Worm (Caenorhabditis elegans): ENCODE results near the gene sor-3.

Gene sor-3

DNA sequence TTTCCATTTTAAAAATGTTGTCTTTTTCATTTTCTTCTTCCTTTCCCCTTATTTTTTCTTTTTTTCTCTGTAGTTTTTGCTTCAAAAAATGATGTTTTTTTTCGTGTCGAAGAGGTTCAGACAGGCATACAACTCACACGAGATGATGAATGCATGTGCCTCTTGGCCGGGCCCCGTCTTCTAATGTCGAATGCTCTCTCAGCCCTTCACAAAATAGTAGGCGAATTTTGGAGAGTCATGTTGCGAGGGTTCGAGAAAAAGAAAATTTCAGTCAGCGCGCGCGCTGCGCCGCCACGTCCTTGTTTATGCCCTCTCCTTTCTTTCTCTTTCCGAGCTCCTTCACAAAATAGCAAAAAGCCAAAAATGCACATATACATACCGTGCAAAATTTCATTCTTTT lies 29.4 kb upstream of the sor-3 start (continued):
- peak; percentile 17 for TF ChIP-seq snpc-4 (tag; optimal IDR thresholded peaks at IDR 0.05)
- TF ChIP-seq nhr-85 (tag), result no peak
- TF ChIP-seq lin-14 (GFP tag; optimal IDR thresholded peaks at IDR 0.05), result peak; percentile 94
- no peak for TF ChIP-seq grh-1 (GFP tag; IDR thresholded peaks at IDR 0.05)
- TF ChIP-seq nhr-77 (tag; optimal IDR thresholded peaks at IDR 0.05), result no peak
- peak; percentile 76 for TF ChIP-seq fkh-10 (GFP tag; optimal IDR thresholded peaks at IDR 0.05)
- peak; percentile 62 for TF ChIP-seq rnt-1 (tag; optimal IDR thresholded peaks at IDR 0.05)

DNA sequence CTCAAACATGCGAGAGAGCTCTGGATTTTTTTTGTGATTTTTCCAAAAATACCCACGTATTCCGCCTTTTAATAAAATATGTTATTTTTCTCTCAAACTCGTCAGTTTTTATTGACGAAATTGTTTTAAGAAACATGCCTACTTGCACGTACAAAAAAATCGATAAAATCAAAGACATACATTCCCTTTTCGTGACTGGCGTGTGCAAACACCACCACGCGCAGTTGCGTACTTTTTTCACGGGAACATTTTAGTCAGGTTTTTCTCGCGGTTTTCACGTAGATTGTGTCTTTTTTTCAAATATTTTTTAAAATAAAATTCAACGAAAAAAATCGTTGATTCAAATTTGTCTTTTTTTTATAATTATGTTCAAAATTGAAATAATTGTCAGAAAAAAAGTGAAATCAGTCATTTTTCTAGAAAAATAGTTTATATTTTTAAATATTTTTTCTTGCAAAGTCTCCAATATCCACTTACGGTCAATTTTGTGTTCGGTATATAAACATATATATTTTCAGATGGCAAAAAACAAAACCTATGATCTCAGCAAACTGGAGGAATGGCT lies 27.7 kb upstream of the sor-3 start, which contains the start of gene M02E1.1:
Gene M02E1.1, plus strand, starts transcription at position 515 of the 565 bp plus-strand sequence.
- TF ChIP-seq swsn-7 (tag; optimal IDR thresholded peaks at IDR 0.05), result peak; percentile 21
- TF ChIP-seq lin-13 (GFP tag; optimal IDR thresholded peaks at IDR 0.05), result no peak
- TF ChIP-seq lin-35 (GFP tag; optimal IDR thresholded peaks at IDR 0.05), result peak in 1 of 2 experiments; percentile 66
- peak in 1 of 2 experiments; percentile 22 for TF ChIP-seq efl-1 (optimal IDR thresholded peaks at IDR 0.05)
- peak; percentile 20 to 55 for TF ChIP-seq efl-1 (GFP tag; optimal IDR thresholded peaks at IDR 0.05 in 1 of 2)
- no peak for TF ChIP-seq Y116A8C.19 (tag; optimal IDR thresholded peaks at IDR 0.05; ENCODE audit: borderline replicate concordance)
- no peak for TF ChIP-seq ceh-63 (GFP tag; optimal IDR thresholded peaks at IDR 0.05)
- no peak for TF ChIP-seq hlh-17 (GFP tag; optimal IDR thresholded peaks at IDR 0.05; ENCODE audit: borderline replicate concordance)
- no peak for TF ChIP-seq xbp-1 (tag; optimal IDR thresholded peaks at IDR 0.05)
- no peak for TF ChIP-seq C34B4.2 (tag; optimal IDR thresholded peaks at IDR 0.05)
- TF ChIP-seq efl-3 (GFP tag; optimal IDR thresholded peaks at IDR 0.05), result no peak
- TF ChIP-seq irx-1 (tag; optimal IDR thresholded peaks at IDR 0.05), result no peak
- peak; percentile 25 for TF ChIP-seq rnt-1 (tag; optimal IDR thresholded peaks at IDR 0.05)
- no peak for TF ChIP-seq ceh-90 (tag; optimal IDR thresholded peaks at IDR 0.05)
- no peak for TF ChIP-seq nhr-84 (tag; optimal IDR thresholded peaks at IDR 0.05)
- no peak for TF ChIP-seq C04F5.9 (tag; optimal IDR thresholded peaks at IDR 0.05)
- peak; percentile 6 for TF ChIP-seq snpc-4 (tag; optimal IDR thresholded peaks at IDR 0.05)
- TF ChIP-seq unc-130 (tag; optimal IDR thresholded peaks at IDR 0.05), result no peak
- no peak for TF ChIP-seq nhr-19 (GFP tag; conservative IDR thresholded peaks at IDR 0.05)
- TF ChIP-seq ztf-4 (tag; optimal IDR thresholded peaks at IDR 0.05), result no peak
- no peak for TF ChIP-seq hlh-4 (tag; optimal IDR thresholded peaks at IDR 0.05)
- no peak for TF ChIP-seq fkh-4 (tag; optimal IDR thresholded peaks at IDR 0.05; ENCODE audit: borderline replicate concordance)
- no peak for TF ChIP-seq sptf-1 (tag; optimal IDR thresholded peaks at IDR 0.05)
- no peak for TF ChIP-seq nhr-11 (tag; optimal IDR thresholded peaks at IDR 0.05)
- no peak for TF ChIP-seq unc-62 (GFP tag; optimal IDR thresholded peaks at IDR 0.05)
- no peak for TF ChIP-seq skn-1 (tag; optimal IDR thresholded peaks at IDR 0.05)
- no peak for TF ChIP-seq isw-1 (GFP tag; IDR thresholded peaks at IDR 0.05)
- TF ChIP-seq fkh-10 (GFP tag; optimal IDR thresholded peaks at IDR 0.05), result no peak
- no peak for TF ChIP-seq unc-86 (tag; optimal IDR thresholded peaks at IDR 0.05)
- TF ChIP-seq blmp-1 (tag; optimal IDR thresholded peaks at IDR 0.05), result peak; percentile 45
- TF ChIP-seq nhr-76 (tag; optimal IDR thresholded peaks at IDR 0.05), result no peak
- TF ChIP-seq mdl-1 (tag; optimal IDR thresholded peaks at IDR 0.05), result peak in 1 of 2 experiments; percentile 42
- no peak for TF ChIP-seq sup-37 (GFP tag; optimal IDR thresholded peaks at IDR 0.05)
- peak in 2 of 3 experiments; percentile 26 to 38 for TF ChIP-seq dpl-1 (GFP tag; optimal IDR thresholded peaks at IDR 0.05)
- TF ChIP-seq jun-1 (tag; optimal IDR thresholded peaks at IDR 0.05), result no peak
- TF ChIP-seq unc-30 (tag; optimal IDR thresholded peaks at IDR 0.05), result no peak
- peak; percentile 9 for TF ChIP-seq C16A3.4 (tag; optimal IDR thresholded peaks at IDR 0.05)
- no peak for TF ChIP-seq lir-3 (tag; optimal IDR thresholded peaks at IDR 0.05; ENCODE audit: poor library complexity)
- TF ChIP-seq nhr-237 (tag; optimal IDR thresholded peaks at IDR 0.05), result no peak
- peak; percentile 19 for TF ChIP-seq aha-1 (tag; optimal IDR thresholded peaks at IDR 0.05)
- TF ChIP-seq F16B12.6 (tag; optimal IDR thresholded peaks at IDR 0.05), result peak; percentile 89
- TF ChIP-seq ces-1 (GFP tag; optimal IDR thresholded peaks at IDR 0.05), result no peak
- no peak for TF ChIP-seq alr-1 (tag; optimal IDR thresholded peaks at IDR 0.05; ENCODE audit: borderline replicate concordance)
- no peak for TF ChIP-seq unc-98 (GFP tag; IDR thresholded peaks at IDR 0.05)
- no peak for TF ChIP-seq elt-3 (tag; optimal IDR thresholded peaks at IDR 0.05)
- no peak for TF ChIP-seq mab-9 (GFP tag; IDR thresholded peaks at IDR 0.05)
- TF ChIP-seq ztf-11 (tag; optimal IDR thresholded peaks at IDR 0.05), result no peak
